Fruit fly (Drosophila melanogaster) whole organism, embryonic: ENCODE results near the gene SkpA.
A peak's percentile ranks its signal among the peaks of the same experiment; 100 is the strongest.

Experiments
- B-H1 ChIP-seq: fragments of 200-800 bp; sonication (Bioruptor generic); IDR thresholded peaks from 3 replicates; pipeline ENCODE4 v1.3.6; 2022; ENCODE audit warnings: missing biosample characterization, missing genetic modification characterization
- CG10366 ChIP-seq: fragments of 200-800 bp; sonication (Bioruptor generic); IDR thresholded peaks from 2 replicates; pipeline ENCODE4 v1.3.6; 2022; ENCODE audit warnings: missing biosample characterization, missing genetic modification characterization
- CG10565 ChIP-seq: fragments of 200-800 bp; sonication (Bioruptor generic); optimal IDR thresholded peaks from 3 replicates; lab custom pipeline; 2016; ENCODE audit warnings: missing biosample characterization, mild to moderate bottlenecking, missing genetic modification characterization
- CG11504 ChIP-seq: fragments of 200-800 bp; sonication (Bioruptor generic); optimal IDR thresholded peaks from 3 replicates; lab custom pipeline; 2019; ENCODE audit warnings: missing biosample characterization, mild to moderate bottlenecking, missing genetic modification characterization, moderate library complexity
- CG11560 ChIP-seq: fragments of 200-800 bp; sonication (Bioruptor generic); IDR thresholded peaks from 3 replicates; pipeline ENCODE4 v1.3.6; 2022; ENCODE audit warnings: missing biosample characterization, missing genetic modification characterization
- CG11696 ChIP-seq: fragments of 200-800 bp; sonication (Bioruptor generic); IDR thresholded peaks from 2 replicates; pipeline ENCODE4 v1.3.6; 2022; ENCODE audit warnings: missing biosample characterization, missing genetic modification characterization
- CG12744 ChIP-seq: fragments of 200-800 bp; sonication (Bioruptor generic); optimal IDR thresholded peaks from 2 replicates; lab custom pipeline; 2016; ENCODE audit warnings: missing biosample characterization, missing genetic modification characterization
- CG13287 ChIP-seq: fragments of 200-800 bp; sonication (Bioruptor generic); IDR thresholded peaks from 2 replicates; pipeline ENCODE4 v1.3.6; 2022; ENCODE audit warnings: missing biosample characterization, missing genetic modification characterization; ENCODE audit not compliant: partially characterized antibody
- CG14014 ChIP-seq: fragments of 200-800 bp; sonication (Bioruptor generic); IDR thresholded peaks from 2 replicates; pipeline ENCODE4 v1.3.6; 2022; ENCODE audit warnings: missing biosample characterization, missing genetic modification characterization
- CG16813 ChIP-seq: fragments of 200-800 bp; sonication (Bioruptor generic); IDR thresholded peaks from 3 replicates; pipeline ENCODE4 v1.3.6; 2022; ENCODE audit warnings: missing biosample characterization, missing genetic modification characterization; ENCODE audit not compliant: partially characterized antibody
- CG17612 ChIP-seq: fragments of 200-800 bp; sonication (Bioruptor generic); IDR thresholded peaks from 2 replicates; pipeline ENCODE4 v1.3.6; 2022; ENCODE audit warnings: missing biosample characterization, missing genetic modification characterization
- CG17802 ChIP-seq: fragments of 200-800 bp; sonication (Bioruptor generic); optimal IDR thresholded peaks from 2 replicates; lab custom pipeline; 2018; ENCODE audit warnings: missing biosample characterization, mild to moderate bottlenecking, missing genetic modification characterization, moderate library complexity
- CG18619 ChIP-seq: fragments of 200-800 bp; sonication (Bioruptor generic); optimal IDR thresholded peaks from 3 replicates; lab custom pipeline; 2017; ENCODE audit warnings: missing biosample characterization, mild to moderate bottlenecking, missing genetic modification characterization
- CG2199 ChIP-seq: fragments of 200-800 bp; sonication (Bioruptor generic); IDR thresholded peaks from 3 replicates; pipeline ENCODE4 v1.3.6; 2022; ENCODE audit warnings: missing biosample characterization, missing genetic modification characterization
- CG2202 ChIP-seq: fragments of 200-800 bp; sonication (Bioruptor generic); optimal IDR thresholded peaks from 2 replicates; lab custom pipeline; 2018; ENCODE audit warnings: missing biosample characterization, mild to moderate bottlenecking, missing genetic modification characterization
- CG31441 ChIP-seq: fragments of 200-800 bp; sonication (Bioruptor generic); IDR thresholded peaks from 2 replicates; pipeline ENCODE4 v1.3.6; 2022; ENCODE audit warnings: missing biosample characterization, missing genetic modification characterization
- CG3407 ChIP-seq: fragments of 200-800 bp; sonication (Bioruptor generic); optimal IDR thresholded peaks from 2 replicates; lab custom pipeline; 2018; ENCODE audit warnings: missing biosample characterization, mild to moderate bottlenecking, missing genetic modification characterization
- CG34224 ChIP-seq: fragments of 200-800 bp; sonication (Bioruptor generic); IDR thresholded peaks from 3 replicates; pipeline ENCODE4 v1.3.6; 2022; ENCODE audit warnings: missing biosample characterization, missing genetic modification characterization; ENCODE audit not compliant: partially characterized antibody
- CG6654 ChIP-seq: fragments of 200-800 bp; sonication (Bioruptor generic); optimal IDR thresholded peaks from 2 replicates; lab custom pipeline; 2017; ENCODE audit warnings: missing biosample characterization, mild to moderate bottlenecking, missing genetic modification characterization
- CG7839 ChIP-seq: fragments of 200-800 bp; sonication (Bioruptor generic); optimal IDR thresholded peaks from 3 replicates; lab custom pipeline; 2018; ENCODE audit warnings: missing biosample characterization, mild to moderate bottlenecking, missing genetic modification characterization, moderate library complexity
- CG8089 ChIP-seq: fragments of 200-800 bp; sonication (Bioruptor generic); optimal IDR thresholded peaks from 3 replicates; lab custom pipeline; 2016; ENCODE audit warnings: missing biosample characterization, missing genetic modification characterization
- CkIIα-i1 ChIP-seq: fragments of 200-800 bp; sonication (Bioruptor generic); IDR thresholded peaks from 2 replicates; pipeline ENCODE4 v1.3.6; 2022; ENCODE audit warnings: missing biosample characterization, missing genetic modification characterization
- ERR ChIP-seq: fragments of 200-800 bp; sonication (Bioruptor generic); optimal IDR thresholded peaks from 2 replicates; lab custom pipeline; 2016; ENCODE audit warnings: missing biosample characterization, missing genetic modification characterization
- Ets65A ChIP-seq: fragments of 200-800 bp; sonication (Bioruptor generic); peaks from one replicate; lab custom pipeline; 2016; ENCODE audit warnings: missing biosample characterization, missing genetic modification characterization
- GATAe ChIP-seq: fragments of 200-800 bp; sonication (Bioruptor generic); conservative IDR thresholded peaks from 2 replicates; pipeline ENCODE4 v1.3.6; 2022; ENCODE audit warnings: missing biosample characterization, missing genetic modification characterization
- Hand ChIP-seq: fragments of 200-800 bp; sonication (Bioruptor generic); optimal IDR thresholded peaks from 2 replicates; lab custom pipeline; 2017; ENCODE audit warnings: mild to moderate bottlenecking, missing biosample characterization, missing genetic modification reagents, missing genetic modification characterization
- Hey ChIP-seq: fragments of 200-800 bp; sonication (Bioruptor generic); optimal IDR thresholded peaks from 3 replicates; lab custom pipeline; 2018; ENCODE audit warnings: missing biosample characterization, mild to moderate bottlenecking, missing genetic modification characterization
- Lim3 ChIP-seq: fragments of 200-800 bp; sonication (Bioruptor generic); IDR thresholded peaks from 2 replicates; pipeline ENCODE4 v1.3.6; 2022; ENCODE audit warnings: missing biosample characterization, missing genetic modification characterization
- MTF-1 ChIP-seq: fragments of 200-800 bp; sonication (Bioruptor generic); optimal IDR thresholded peaks from 2 replicates; lab custom pipeline; 2018; ENCODE audit warnings: missing biosample characterization, mild to moderate bottlenecking, missing genetic modification characterization, borderline replicate concordance
- NC2α ChIP-seq: fragments of 200-800 bp; sonication (Bioruptor generic); optimal IDR thresholded peaks from 2 replicates; lab custom pipeline; 2016; ENCODE audit warnings: missing biosample characterization, missing genetic modification characterization
- NfI ChIP-seq: fragments of 200-800 bp; sonication (Bioruptor generic); optimal IDR thresholded peaks from 3 replicates; lab custom pipeline; 2018; ENCODE audit warnings: missing biosample characterization, mild to moderate bottlenecking, missing genetic modification characterization, moderate library complexity
- Optix ChIP-seq: fragments of 200-800 bp; sonication (Bioruptor generic); IDR thresholded peaks from 3 replicates; pipeline ENCODE4 v1.3.6; 2022; ENCODE audit warnings: missing biosample characterization, missing genetic modification characterization
- az2 ChIP-seq: fragments of 200-800 bp; sonication (Bioruptor generic); optimal IDR thresholded peaks from 3 replicates; lab custom pipeline; 2016; ENCODE audit warnings: missing biosample characterization, missing genetic modification characterization
- crc ChIP-seq: fragments of 200-800 bp; sonication (Bioruptor generic); optimal IDR thresholded peaks from 2 replicates; lab custom pipeline; 2016; ENCODE audit warnings: missing biosample characterization, missing genetic modification characterization
- cwo ChIP-seq: fragments of 200-800 bp; sonication (Bioruptor generic); optimal IDR thresholded peaks from 3 replicates; lab custom pipeline; 2017; ENCODE audit warnings: missing biosample characterization, missing genetic modification characterization, mild to moderate bottlenecking, moderate library complexity, missing genetic modification reagents
- ems ChIP-seq: fragments of 200-800 bp; sonication (Bioruptor generic); optimal IDR thresholded peaks from 3 replicates; lab custom pipeline; 2016; ENCODE audit warnings: missing biosample characterization, missing genetic modification characterization
- esg ChIP-seq: fragments of 200-800 bp; sonication (Bioruptor generic); conservative IDR thresholded peaks from 2 replicates; pipeline ENCODE4 v1.3.6; 2022; ENCODE audit warnings: missing biosample characterization, missing genetic modification characterization
- fd64A ChIP-seq: fragments of 200-800 bp; sonication (Bioruptor generic); optimal IDR thresholded peaks from 3 replicates; lab custom pipeline; 2018; ENCODE audit warnings: missing biosample characterization, mild to moderate bottlenecking, missing genetic modification characterization
- gsb ChIP-seq: fragments of 200-800 bp; sonication (Bioruptor generic); IDR thresholded peaks from 2 replicates; pipeline ENCODE4 v1.3.6; 2022; ENCODE audit warnings: missing biosample characterization, missing genetic modification characterization
- gsb-n ChIP-seq: fragments of 200-800 bp; sonication (Bioruptor generic); optimal IDR thresholded peaks from 3 replicates; lab custom pipeline; 2018; ENCODE audit warnings: missing biosample characterization, mild to moderate bottlenecking, missing genetic modification characterization
- kah ChIP-seq: fragments of 200-800 bp; sonication (Bioruptor generic); optimal IDR thresholded peaks from 2 replicates; lab custom pipeline; 2018; ENCODE audit warnings: missing biosample characterization, mild to moderate bottlenecking, missing genetic modification characterization
- kni ChIP-seq: fragments of 200-800 bp; sonication (Bioruptor generic); optimal IDR thresholded peaks from 3 replicates; lab custom pipeline; 2017; ENCODE audit warnings: mild to moderate bottlenecking, missing biosample characterization, missing genetic modification reagents, missing genetic modification characterization
- lbe ChIP-seq: fragments of 200-800 bp; sonication (Bioruptor generic); optimal IDR thresholded peaks from 2 replicates; lab custom pipeline; 2016; ENCODE audit warnings: missing biosample characterization, mild to moderate bottlenecking, missing genetic modification characterization
- odd ChIP-seq: fragments of 200-800 bp; sonication (Bioruptor generic); optimal IDR thresholded peaks from 2 replicates; lab custom pipeline; 2017; ENCODE audit warnings: missing biosample characterization, mild to moderate bottlenecking, missing genetic modification characterization
- otp ChIP-seq: fragments of 200-800 bp; sonication (Bioruptor generic); IDR thresholded peaks from 3 replicates; pipeline ENCODE4, ENCODE4 v1.3.6; 2022; ENCODE audit warnings: missing biosample characterization, missing genetic modification characterization
- pho ChIP-seq: fragments of 200-800 bp; sonication (Bioruptor generic); optimal IDR thresholded peaks from 2 replicates; lab custom pipeline; 2016; ENCODE audit warnings: missing biosample characterization, missing genetic modification characterization
- row ChIP-seq: fragments of 200-800 bp; sonication (Bioruptor generic); IDR thresholded peaks from 3 replicates; pipeline ENCODE4 v1.3.6; 2022; ENCODE audit warnings: missing biosample characterization, missing genetic modification characterization
- schlank ChIP-seq: fragments of 200-800 bp; sonication (Bioruptor generic); optimal IDR thresholded peaks from 2 replicates; lab custom pipeline; 2018; ENCODE audit warnings: missing biosample characterization, mild to moderate bottlenecking, missing genetic modification characterization
- slou ChIP-seq: fragments of 200-800 bp; sonication (Bioruptor generic); optimal IDR thresholded peaks from 3 replicates; lab custom pipeline; 2016; ENCODE audit warnings: missing biosample characterization, missing genetic modification characterization
- sr ChIP-seq: fragments of 200-800 bp; sonication (Bioruptor generic); IDR thresholded peaks from 3 replicates; pipeline ENCODE4 v1.3.6; 2022; ENCODE audit warnings: missing biosample characterization, missing genetic modification characterization
- ssp ChIP-seq: fragments of 200-800 bp; sonication (Bioruptor generic); IDR thresholded peaks from 2 replicates; pipeline ENCODE4 v1.3.6; 2022; ENCODE audit warnings: missing biosample characterization, missing genetic modification characterization

SkpA gene

dm6 chrX:654949-655348 lies 965 bp upstream of the SkpA start (continued):
- peak; percentile 80 for TF ChIP-seq Lim3
- TF ChIP-seq CG11504 = peak; percentile 95
- TF ChIP-seq Optix (GFP tag; lab: Robert Waterston, UW) = peak; percentile 97
- peak; percentile 91 for TF ChIP-seq Hey (tag; lab: Kevin White, UChicago)
- TF ChIP-seq CG11560 (tag; lab: Robert Waterston, UW) = peak; percentile 85
- peak; percentile 93 for TF ChIP-seq schlank (tag; lab: Kevin White, UChicago)
- TF ChIP-seq CG6654 = peak; percentile 87
- peak; percentile 88 for TF ChIP-seq pho (GFP tag; lab: Kevin White, UChicago)
- TF ChIP-seq B-H1 (GFP tag; lab: Robert Waterston, UW) = peak; percentile 95
- TF ChIP-seq CG31441 = peak; percentile 93
- TF ChIP-seq MTF-1 = peak; percentile 96
- TF ChIP-seq az2 (GFP tag; lab: Kevin White, UChicago) = peak; percentile 94
- peak; percentile 89 for TF ChIP-seq cwo (GFP tag; lab: Kevin White, UChicago)
- peak; percentile 98 for TF ChIP-seq otp (GFP tag; lab: Robert Waterston, UW)
- peak; percentile 89 for TF ChIP-seq ems (GFP tag; lab: Kevin White, UChicago)
- TF ChIP-seq CG17802 (tag; lab: Kevin White, UChicago) = peak; percentile 80
- peak; percentile 88 for TF ChIP-seq CG11696 (GFP tag; lab: Robert Waterston, UW)
- peak; percentile 40; the same call in 1 of the 2 replicates for TF ChIP-seq GATAe (GFP tag; lab: Robert Waterston, UW)
- TF ChIP-seq Ets65A (GFP tag; lab: Kevin White, UChicago) = peak; percentile 99
- no peak for TF ChIP-seq CG13287 (GFP tag; lab: Robert Waterston, UW)
- peak; percentile 88 for TF ChIP-seq ERR (GFP tag; lab: Kevin White, UChicago)
- TF ChIP-seq CG12744 (GFP tag; lab: Kevin White, UChicago) = peak; percentile 92
- peak; percentile 89 for TF ChIP-seq kah (GFP tag; lab: Kevin White, UChicago)
- TF ChIP-seq CG16813 (GFP tag; lab: Robert Waterston, UW) = no peak
- TF ChIP-seq CG10565 (GFP tag; lab: Kevin White, UChicago) = peak; percentile 85
- peak; percentile 93 for TF ChIP-seq CG8089 (GFP tag; lab: Kevin White, UChicago)
- TF ChIP-seq fd64A (GFP tag; lab: Kevin White, UChicago) = peak; percentile 95
- TF ChIP-seq kni (GFP tag; lab: Kevin White, UChicago) = peak; percentile 92
- TF ChIP-seq gsb-n (tag; lab: Kevin White, UChicago) = peak; percentile 90
- peak; percentile 96 for TF ChIP-seq CG14014 (GFP tag; lab: Robert Waterston, UW)
- peak; percentile 96 for TF ChIP-seq CG10366 (GFP tag; lab: Robert Waterston, UW)
- TF ChIP-seq CG2199 (GFP tag; lab: Robert Waterston, UW) = peak; percentile 97
- peak; percentile 92 for TF ChIP-seq CG18619 (GFP tag; lab: Kevin White, UChicago)
- TF ChIP-seq sr = peak; percentile 91; the same call in 2 of the 3 replicates
- peak; percentile 85 for TF ChIP-seq CG2202 (tag; lab: Kevin White, UChicago)
- peak; percentile 92 for TF ChIP-seq CG17612
- TF ChIP-seq Hand (GFP tag; lab: Kevin White, UChicago) = peak; percentile 88
- peak; percentile 85 for TF ChIP-seq ssp (GFP tag; lab: Robert Waterston, UW)
- TF ChIP-seq esg (GFP tag; lab: Robert Waterston, UW) = peak; percentile 92
- TF ChIP-seq lbe = peak; percentile 95
- peak; percentile 94 for TF ChIP-seq crc (GFP tag; lab: Kevin White, UChicago)
- peak; percentile 97 for TF ChIP-seq row (GFP tag; lab: Robert Waterston, UW)
- peak; percentile 94 for TF ChIP-seq odd (GFP tag; lab: Kevin White, UChicago)
- TF ChIP-seq gsb (GFP tag; lab: Robert Waterston, UW) = peak; percentile 91
- TF ChIP-seq CG34224 (GFP tag; lab: Robert Waterston, UW) = no peak
- peak; percentile 84 for TF ChIP-seq CkIIα-i1 (GFP tag; lab: Robert Waterston, UW)
- TF ChIP-seq NC2α (GFP tag; lab: Kevin White, UChicago) = peak; percentile 80
- TF ChIP-seq NfI (GFP tag; lab: Kevin White, UChicago) = peak; percentile 96
- peak; percentile 75 for TF ChIP-seq slou
- peak; percentile 93 for TF ChIP-seq CG3407 (GFP tag; lab: Kevin White, UChicago)
- TF ChIP-seq CG7839 (tag; lab: Kevin White, UChicago) = peak; percentile 96
